Fruit fly (Drosophila melanogaster): ENCODE results near the gene ZIPIC.

ZIPIC gene

DNA sequence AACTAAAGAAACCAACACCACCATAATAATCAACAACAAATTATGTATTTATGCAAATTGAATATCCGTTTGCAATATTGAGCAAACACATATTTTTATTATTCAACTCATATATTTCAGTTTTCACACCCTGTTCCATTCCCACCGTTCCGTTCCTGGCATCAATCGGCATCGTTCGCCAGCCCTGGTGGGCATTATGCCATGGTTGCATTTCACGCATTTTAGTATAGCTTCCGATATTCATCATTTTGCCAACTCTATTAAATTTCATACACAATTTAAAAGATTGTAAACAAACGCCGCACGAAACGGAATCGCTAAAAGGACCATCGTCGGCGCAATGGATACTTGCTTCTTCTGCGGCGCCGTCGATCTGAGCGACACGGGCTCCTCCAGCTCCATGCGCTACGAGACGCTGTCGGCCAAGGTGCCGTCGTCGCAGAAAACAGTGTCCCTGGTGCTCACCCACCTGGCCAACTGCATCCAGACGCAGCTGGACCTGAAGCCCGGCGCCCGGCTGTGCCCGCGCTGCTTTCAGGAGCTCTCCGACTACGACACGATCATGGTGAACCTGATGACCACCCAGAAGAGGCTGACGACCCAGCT, 6.6 kb upstream of the ZIPIC start, which contains the start of gene Sry-delta:
TSS of gene Sry-delta (plus strand) at position 203 of the 606 bp plus-strand sequence.
- TF ChIP-seq ey (GFP tag; optimal IDR thresholded peaks at IDR 0.05), result peak; percentile 73
- TF ChIP-seq HLH106 (tag; optimal IDR thresholded peaks at IDR 0.05), result peak; percentile 75
- no peak for TF ChIP-seq h (GFP tag; optimal IDR thresholded peaks at IDR 0.05)
- peak; percentile 43 for TF ChIP-seq dsf (GFP tag; optimal IDR thresholded peaks at IDR 0.05; ENCODE audit: borderline replicate concordance)
- TF ChIP-seq rgr (GFP tag; optimal IDR thresholded peaks at IDR 0.05), result peak; percentile 80
- no peak for TF ChIP-seq brk (GFP tag; optimal IDR thresholded peaks at IDR 0.05)
- no peak for TF ChIP-seq Dfd (GFP tag; optimal IDR thresholded peaks at IDR 0.05)
- peak; percentile 71 for TF ChIP-seq Sp1 (GFP tag; optimal IDR thresholded peaks at IDR 0.05)
- TF ChIP-seq psq (GFP tag; optimal IDR thresholded peaks at IDR 0.05), result peak; percentile 35
- TF ChIP-seq sv (GFP tag; optimal IDR thresholded peaks at IDR 0.05), result peak; percentile 81
- TF ChIP-seq OdsH (GFP tag; optimal IDR thresholded peaks at IDR 0.05), result peak; percentile 61
- TF ChIP-seq CG32264 (GFP tag; optimal IDR thresholded peaks at IDR 0.05), result peak; percentile 5
- TF ChIP-seq CG9705 (GFP tag; optimal IDR thresholded peaks at IDR 0.05), result peak; percentile 70
- no peak for TF ChIP-seq Hr78 (GFP tag; optimal IDR thresholded peaks at IDR 0.05)
- peak; percentile 97 for TF ChIP-seq Hr83 (GFP tag; optimal IDR thresholded peaks at IDR 0.05; ENCODE audit: poor library complexity, severe bottlenecking)
- no peak for TF ChIP-seq Abd-B (GFP tag; optimal IDR thresholded peaks at IDR 0.05)
- TF ChIP-seq Dif (GFP tag; optimal IDR thresholded peaks at IDR 0.05; ENCODE audit: partially characterized antibody), result peak; percentile 18
- peak in 1 of 2 experiments; percentile 87 for TF ChIP-seq foxo (GFP tag; optimal IDR thresholded peaks at IDR 0.05)

DNA sequence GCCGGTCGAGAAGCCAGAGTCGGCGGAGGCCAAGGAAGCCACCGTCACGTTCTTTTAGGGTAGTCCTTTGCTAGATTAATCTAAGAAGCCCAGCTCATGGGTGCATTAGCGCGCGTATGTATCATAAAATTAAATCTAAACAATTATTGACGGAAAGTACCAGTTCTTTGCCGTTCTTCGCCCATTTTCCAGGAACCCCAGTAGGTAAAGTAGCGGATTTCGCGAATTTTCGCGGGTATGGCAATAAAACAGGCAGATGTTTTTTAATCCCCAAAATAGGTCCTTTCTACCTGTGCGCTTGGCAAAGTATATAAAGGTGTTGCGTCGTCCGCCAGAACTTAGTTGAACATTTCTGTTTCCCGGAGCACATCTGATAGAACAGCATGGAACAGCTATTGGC, 4.2 kb upstream of the ZIPIC start:
- TF ChIP-seq Dif (GFP tag; optimal IDR thresholded peaks at IDR 0.05; ENCODE audit: partially characterized antibody), result no peak
- no peak for TF ChIP-seq foxo (GFP tag; optimal IDR thresholded peaks at IDR 0.05)
- TF ChIP-seq Hnf4 (GFP tag; optimal IDR thresholded peaks at IDR 0.05), result no peak
- no peak for TF ChIP-seq OdsH (GFP tag; optimal IDR thresholded peaks at IDR 0.05)
- no peak for TF ChIP-seq pan (optimal IDR thresholded peaks at IDR 0.05)
- TF ChIP-seq Myc (optimal IDR thresholded peaks at IDR 0.05), result no peak
- TF ChIP-seq Hr83 (GFP tag; optimal IDR thresholded peaks at IDR 0.05; ENCODE audit: poor library complexity, severe bottlenecking), result no peak
- TF ChIP-seq fru (GFP tag; optimal IDR thresholded peaks at IDR 0.05), result no peak
- no peak for TF ChIP-seq Mio (GFP tag; optimal IDR thresholded peaks at IDR 0.05)
- no peak for TF ChIP-seq CrebA (GFP tag; optimal IDR thresholded peaks at IDR 0.05; ENCODE audit: borderline replicate concordance)
- no peak for TF ChIP-seq Abd-B (GFP tag; optimal IDR thresholded peaks at IDR 0.05)
- TF ChIP-seq Rel (GFP tag; optimal IDR thresholded peaks at IDR 0.05), result no peak
- no peak for TF ChIP-seq Rel (tag; optimal IDR thresholded peaks at IDR 0.05)
- no peak for TF ChIP-seq Dfd (GFP tag; optimal IDR thresholded peaks at IDR 0.05)
- no peak for TF ChIP-seq woc (GFP tag; optimal IDR thresholded peaks at IDR 0.05)
- no peak for TF ChIP-seq sage (GFP tag; optimal IDR thresholded peaks at IDR 0.05)
- TF ChIP-seq psq (GFP tag; optimal IDR thresholded peaks at IDR 0.05), result no peak
- TF ChIP-seq usp (GFP tag; optimal IDR thresholded peaks at IDR 0.05), result no peak

DNA sequence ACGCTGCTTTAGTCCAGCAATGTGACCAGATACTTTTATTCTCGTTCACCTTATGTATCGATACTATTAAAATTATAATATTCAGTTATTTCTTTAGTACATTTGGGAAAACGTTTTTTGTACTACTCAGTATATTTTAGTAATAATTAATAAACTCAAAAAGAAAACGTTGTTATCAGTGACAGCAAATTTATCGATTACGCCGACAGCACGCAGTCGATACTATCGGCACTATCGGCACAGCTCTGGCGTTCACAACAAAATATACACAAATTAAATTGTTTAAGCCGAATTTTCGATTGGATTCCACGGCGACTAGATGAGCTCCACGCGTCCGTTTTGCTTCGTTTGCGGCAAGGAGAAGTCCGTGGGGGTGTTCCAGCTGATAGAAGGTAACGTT, 2.8 kb upstream of the ZIPIC start, which contains the start of the genes janA, Sry-alpha and Sry-beta:
TSS of gene janA (minus strand) at position 40 of the 400 bp plus-strand sequence.
TSS of gene Sry-alpha (plus strand) at position 226 of the 400 bp plus-strand sequence.
TSS of gene Sry-beta (plus strand) at position 226 of the 400 bp plus-strand sequence.
- TF ChIP-seq lola (GFP tag; optimal IDR thresholded peaks at IDR 0.05) (no peak), Hr83 (GFP tag; optimal IDR thresholded peaks at IDR 0.05; ENCODE audit: poor library complexity, severe bottlenecking) (peak; percentile 67), sv (GFP tag; optimal IDR thresholded peaks at IDR 0.05) (peak; percentile 5), psq (GFP tag; optimal IDR thresholded peaks at IDR 0.05) (no peak)

dm6 chr3R:30038628-30039027, 2.0 kb upstream of the ZIPIC start, which contains the start of gene janB:
Gene janB, minus strand, starts transcription at chr3R:30038728.
- TF ChIP-seq Hr83 (GFP tag; optimal IDR thresholded peaks at IDR 0.05; ENCODE audit: poor library complexity, severe bottlenecking) (no peak), Vsx2 (GFP tag; optimal IDR thresholded peaks at IDR 0.05; ENCODE audit: partially characterized antibody) (no peak), Sp1 (GFP tag; optimal IDR thresholded peaks at IDR 0.05) (no peak), pan (optimal IDR thresholded peaks at IDR 0.05) (no peak), GATAd (GFP tag; optimal IDR thresholded peaks at IDR 0.05) (no peak), N (GFP tag; optimal IDR thresholded peaks at IDR 0.05) (no peak), h (GFP tag; optimal IDR thresholded peaks at IDR 0.05) (no peak), Jra (GFP tag; optimal IDR thresholded peaks at IDR 0.05) (no peak), sv (GFP tag; optimal IDR thresholded peaks at IDR 0.05) (no peak), Dfd (GFP tag; optimal IDR thresholded peaks at IDR 0.05) (no peak), Hr78 (GFP tag; optimal IDR thresholded peaks at IDR 0.05) (no peak), OdsH (GFP tag; optimal IDR thresholded peaks at IDR 0.05) (no peak), CG9705 (GFP tag; optimal IDR thresholded peaks at IDR 0.05) (no peak), br (GFP tag; optimal IDR thresholded peaks at IDR 0.05) (no peak), dl (GFP tag; optimal IDR thresholded peaks at IDR 0.05; ENCODE audit: insufficient read depth in 1 of 2, partially characterized antibody in 2 of 2) (no peak)

All from whole organism, wandering third instar larva.